Worm (Caenorhabditis elegans): ENCODE measurements around the gene pdi-1.

pdi-1 gene

DNA sequence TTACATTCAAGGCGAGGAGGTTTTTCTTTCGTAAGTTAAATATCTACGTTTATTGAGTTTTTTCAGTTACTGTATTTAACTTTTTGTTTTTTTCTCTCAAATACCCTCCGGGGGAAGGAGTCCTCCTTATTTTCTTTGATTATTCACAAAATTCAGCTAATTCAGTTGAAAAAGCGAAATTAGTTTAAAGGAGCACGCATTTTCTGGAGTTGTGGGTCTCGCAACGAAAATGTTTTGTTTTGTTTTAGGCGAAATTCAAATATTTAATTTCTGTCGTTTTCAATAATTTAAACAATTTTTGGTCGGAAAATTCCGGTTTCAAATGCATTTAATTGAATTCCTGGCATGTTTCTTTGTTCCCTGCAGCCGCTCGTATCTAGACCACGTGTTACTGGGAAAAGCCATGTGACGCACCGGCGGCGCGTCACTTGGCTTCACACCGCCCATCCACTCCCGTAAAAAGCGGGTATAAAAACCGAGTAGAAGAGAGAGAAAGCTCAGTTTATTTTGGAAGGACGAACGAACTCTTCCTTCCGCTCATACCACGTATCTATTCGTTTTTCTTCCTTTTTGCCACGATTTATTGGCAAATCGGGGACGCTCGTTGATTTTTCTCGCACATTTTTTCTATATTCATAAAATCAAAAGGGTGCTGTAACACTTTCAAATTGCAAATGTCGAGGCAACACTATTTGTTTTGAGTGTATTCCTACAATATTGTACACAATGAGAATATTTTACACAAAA, 34.4 kb upstream of the pdi-1 start:
- TF ChIP-seq nhr-12 (tag; optimal IDR thresholded peaks at IDR 0.05): no peak
- TF ChIP-seq nhr-237 (tag; optimal IDR thresholded peaks at IDR 0.05): no peak
- TF ChIP-seq nhr-6 (tag; optimal IDR thresholded peaks at IDR 0.05): no peak
- peak; percentile 80 for TF ChIP-seq ama-1 (optimal IDR thresholded peaks at IDR 0.05)
- TF ChIP-seq Y55F3AM.14 (GFP tag; optimal IDR thresholded peaks at IDR 0.05): no peak
- TF ChIP-seq mab-5 (tag; optimal IDR thresholded peaks at IDR 0.05): no peak
- no peak for TF ChIP-seq mbf-1 (tag; optimal IDR thresholded peaks at IDR 0.05)
- TF ChIP-seq nhr-129 (tag; optimal IDR thresholded peaks at IDR 0.05): peak; percentile 20
- no peak for TF ChIP-seq nhr-23 (tag; optimal IDR thresholded peaks at IDR 0.05)
- TF ChIP-seq blmp-1 (tag; optimal IDR thresholded peaks at IDR 0.05; ENCODE audit: insufficient read depth): no peak
- peak; percentile 20 for TF ChIP-seq C34F6.9 (tag; optimal IDR thresholded peaks at IDR 0.05)
- TF ChIP-seq lsy-2 (tag; optimal IDR thresholded peaks at IDR 0.05): peak in 1 of 2 experiments; percentile 21

DNA sequence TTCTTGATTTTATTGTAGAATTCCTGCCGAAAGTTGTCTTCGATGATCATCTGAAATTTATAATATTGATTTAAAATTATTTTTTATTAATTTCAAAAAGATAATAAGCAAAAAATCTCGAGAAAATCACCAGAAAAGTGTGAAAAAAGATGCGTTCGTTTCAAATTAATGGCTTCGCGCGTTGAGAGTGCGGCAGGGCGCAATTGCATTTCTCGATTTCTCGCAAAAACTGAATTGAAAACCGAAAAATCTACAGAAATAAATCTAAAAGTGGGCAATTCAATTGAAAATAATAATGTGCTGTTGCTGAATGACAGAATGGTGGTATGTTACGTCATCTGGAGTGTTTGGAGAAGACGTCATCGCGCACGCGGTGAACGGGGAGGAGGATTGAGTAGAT, 33.7 kb upstream of the pdi-1 start, which contains the start of gene evl-18:
TSS of gene evl-18 (minus strand) at position 50 of the 400 bp plus-strand sequence.
- peak; percentile 9 for TF ChIP-seq nhr-129 (tag; optimal IDR thresholded peaks at IDR 0.05)
- TF ChIP-seq C34F6.9 (tag; optimal IDR thresholded peaks at IDR 0.05): peak; percentile 49
- TF ChIP-seq ztf-4 (tag; optimal IDR thresholded peaks at IDR 0.05): no peak
- TF ChIP-seq ceh-82 (tag; optimal IDR thresholded peaks at IDR 0.05): no peak
- TF ChIP-seq egl-27 (tag; optimal IDR thresholded peaks at IDR 0.05): no peak
- TF ChIP-seq gmeb-1 (tag; optimal IDR thresholded peaks at IDR 0.05): peak; percentile 38
- TF ChIP-seq unc-55 (GFP tag; optimal IDR thresholded peaks at IDR 0.05): peak; percentile 43
- peak in 1 of 2 experiments; percentile 30 for TF ChIP-seq lsy-2 (tag; optimal IDR thresholded peaks at IDR 0.05)

DNA sequence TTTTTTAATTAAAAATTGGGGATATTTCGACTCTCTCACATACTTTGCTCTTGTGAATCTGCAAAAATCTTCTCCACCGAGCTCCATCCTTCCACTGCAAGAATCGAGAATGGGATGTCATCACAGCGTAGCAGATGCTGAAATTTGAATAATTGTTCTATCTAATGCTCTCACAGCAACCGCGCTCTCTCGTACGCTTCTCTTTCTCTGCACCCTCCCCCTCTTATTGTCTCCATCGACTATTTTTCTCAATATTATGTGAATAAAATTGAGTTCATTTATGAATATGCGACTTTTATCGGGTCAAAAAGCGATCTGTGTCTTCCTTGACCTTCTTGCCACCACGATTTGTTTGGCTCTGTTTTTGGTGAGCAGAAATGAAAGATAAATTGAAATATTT, 32.7 kb upstream of the pdi-1 start, which contains the start of gene F34D10.3:
TSS of gene F34D10.3 (plus strand) at position 249 of the 400 bp plus-strand sequence.
- peak in 1 of 2 experiments; percentile 3 for TF ChIP-seq lsy-2 (tag; optimal IDR thresholded peaks at IDR 0.05)
- TF ChIP-seq mdl-1 (tag; optimal IDR thresholded peaks at IDR 0.05): no peak
- no peak for TF ChIP-seq Y55F3AM.14 (GFP tag; optimal IDR thresholded peaks at IDR 0.05)
- TF ChIP-seq lin-11 (tag; optimal IDR thresholded peaks at IDR 0.05): no peak
- no peak for TF ChIP-seq nhr-237 (tag; optimal IDR thresholded peaks at IDR 0.05)
- TF ChIP-seq ZK546.5 (tag; optimal IDR thresholded peaks at IDR 0.05): no peak
- no peak for TF ChIP-seq R02D3.7 (tag; optimal IDR thresholded peaks at IDR 0.05)
- TF ChIP-seq snpc-4 (tag; optimal IDR thresholded peaks at IDR 0.05): no peak
- no peak for TF ChIP-seq zag-1 (tag; optimal IDR thresholded peaks at IDR 0.05)
- TF ChIP-seq aly-2 (tag; optimal IDR thresholded peaks at IDR 0.05): no peak
- TF ChIP-seq nhr-129 (tag; optimal IDR thresholded peaks at IDR 0.05): peak; percentile 16
- TF ChIP-seq mab-5 (tag; optimal IDR thresholded peaks at IDR 0.05): no peak
- no peak for TF ChIP-seq ztf-11 (tag; optimal IDR thresholded peaks at IDR 0.05)
- no peak for TF ChIP-seq unc-39 (tag; optimal IDR thresholded peaks at IDR 0.05)
- no peak for TF ChIP-seq mbf-1 (tag; optimal IDR thresholded peaks at IDR 0.05)
- TF ChIP-seq ceh-82 (tag; optimal IDR thresholded peaks at IDR 0.05): no peak
- peak; percentile 53 for TF ChIP-seq unc-55 (GFP tag; optimal IDR thresholded peaks at IDR 0.05)
- no peak for TF ChIP-seq elt-3 (tag; optimal IDR thresholded peaks at IDR 0.05)
- TF ChIP-seq nhr-21 (tag; optimal IDR thresholded peaks at IDR 0.05): no peak
- TF ChIP-seq egl-27 (tag; optimal IDR thresholded peaks at IDR 0.05): no peak
- no peak for TF ChIP-seq ztf-4 (tag; optimal IDR thresholded peaks at IDR 0.05)
- no peak for TF ChIP-seq unc-62 (GFP tag; optimal IDR thresholded peaks at IDR 0.05)
- TF ChIP-seq peb-1 (tag; optimal IDR thresholded peaks at IDR 0.05): no peak
- TF ChIP-seq lin-13 (GFP tag; optimal IDR thresholded peaks at IDR 0.05): no peak
- peak; percentile 30 for TF ChIP-seq C34F6.9 (tag; optimal IDR thresholded peaks at IDR 0.05)
- TF ChIP-seq nhr-23 (tag; optimal IDR thresholded peaks at IDR 0.05): no peak

DNA sequence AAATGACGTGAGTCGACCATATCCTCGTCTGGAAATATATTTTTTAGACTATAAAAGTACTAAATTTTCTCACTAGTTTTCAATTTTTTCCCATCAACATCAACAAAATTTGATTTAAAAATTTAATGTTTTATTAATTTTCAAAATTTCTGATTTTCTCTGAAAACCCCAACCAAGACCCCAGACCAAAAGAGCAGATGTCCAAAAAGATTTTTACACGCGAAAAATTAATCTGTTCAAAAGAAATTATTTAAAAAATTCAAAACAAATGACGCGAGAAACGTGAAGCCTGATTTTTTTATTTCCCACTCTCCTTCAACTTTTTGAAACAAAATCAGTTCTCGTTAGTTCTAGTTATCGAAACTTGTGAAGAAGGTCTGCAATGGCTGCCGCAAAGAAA, 29.2 kb upstream of the pdi-1 start, which contains the start of gene F34D10.8:
TSS of gene F34D10.8 (plus strand) at position 301 of the 400 bp plus-strand sequence.
- no peak for TF ChIP-seq sma-9 (GFP tag; optimal IDR thresholded peaks at IDR 0.05)
- TF ChIP-seq sma-9 (tag; optimal IDR thresholded peaks at IDR 0.05): no peak
- no peak for TF ChIP-seq alr-1 (tag; optimal IDR thresholded peaks at IDR 0.05)
- TF ChIP-seq skn-1 (tag; optimal IDR thresholded peaks at IDR 0.05): no peak
- no peak for TF ChIP-seq ceh-82 (tag; optimal IDR thresholded peaks at IDR 0.05)
- TF ChIP-seq nhr-237 (tag; optimal IDR thresholded peaks at IDR 0.05): no peak
- no peak for TF ChIP-seq lin-39 (tag; optimal IDR thresholded peaks at IDR 0.05)
- no peak for TF ChIP-seq Y55F3AM.14 (GFP tag; optimal IDR thresholded peaks at IDR 0.05)
- no peak for TF ChIP-seq unc-39 (tag; optimal IDR thresholded peaks at IDR 0.05)
- TF ChIP-seq mdl-1 (tag; optimal IDR thresholded peaks at IDR 0.05): no peak
- TF ChIP-seq snpc-4 (tag; optimal IDR thresholded peaks at IDR 0.05): no peak
- no peak for TF ChIP-seq C34F6.9 (tag; optimal IDR thresholded peaks at IDR 0.05)
- TF ChIP-seq nhr-12 (tag; optimal IDR thresholded peaks at IDR 0.05): no peak
- TF ChIP-seq nhr-129 (tag; optimal IDR thresholded peaks at IDR 0.05): no peak
- no peak for TF ChIP-seq nhr-25 (tag; optimal IDR thresholded peaks at IDR 0.05)
- TF ChIP-seq crh-2 (tag; optimal IDR thresholded peaks at IDR 0.05): no peak
- TF ChIP-seq F13H6.1 (tag; optimal IDR thresholded peaks at IDR 0.05): no peak
- no peak for TF ChIP-seq mab-5 (tag; optimal IDR thresholded peaks at IDR 0.05)
- TF ChIP-seq ZK546.5 (tag; optimal IDR thresholded peaks at IDR 0.05): no peak
